Worm (Caenorhabditis elegans) whole organism, mixed stage, embryonic: ENCODE measurements around the gene T12A7.9.

Experiments
- nhr-237 ChIP-seq: fragments of 150-350 bp; optimal IDR thresholded peaks from 2 replicates; lab custom pipeline; 2014; ENCODE audit warnings: missing biosample characterization, missing genetic modification characterization
- snpc-4 ChIP-seq: fragments of 150-350 bp; optimal IDR thresholded peaks from 2 replicates; lab custom pipeline; 2014; ENCODE audit warnings: missing biosample characterization, missing genetic modification characterization

ce11 chrIV:11755907-11756306 lies at the start of gene T12A7.9:
- TF ChIP-seq nhr-237 (tag; lab: Kevin White, UChicago) (no peak), snpc-4 (tag; lab: Kevin White, UChicago) (no peak)
